Fruit fly (Drosophila melanogaster): ENCODE data around the gene CG32246.

dm6 chr3L:4590051-4590450 is 31.0 kb upstream of the CG32246 start:
- TF ChIP-seq CG7368 (GFP tag; optimal IDR thresholded peaks at IDR 0.05) (no peak), CG6792 (GFP tag; optimal IDR thresholded peaks at IDR 0.05) (no peak), Sox102F (GFP tag; optimal IDR thresholded peaks at IDR 0.05) (no peak), lz (GFP tag; optimal IDR thresholded peaks at IDR 0.05) (no peak), CG11762 (GFP tag; optimal IDR thresholded peaks at IDR 0.05; ENCODE audit: insufficient read depth) (no peak), CG9139 (GFP tag; optimal IDR thresholded peaks at IDR 0.05) (no peak), fkh (GFP tag; optimal IDR thresholded peaks at IDR 0.05) (no peak), Blimp-1 (GFP tag; optimal IDR thresholded peaks at IDR 0.05) (no peak)

All from whole organism, prepupa.